Worm (Caenorhabditis elegans): Measurements from ENCODE around the gene rhr-1.

DNA sequence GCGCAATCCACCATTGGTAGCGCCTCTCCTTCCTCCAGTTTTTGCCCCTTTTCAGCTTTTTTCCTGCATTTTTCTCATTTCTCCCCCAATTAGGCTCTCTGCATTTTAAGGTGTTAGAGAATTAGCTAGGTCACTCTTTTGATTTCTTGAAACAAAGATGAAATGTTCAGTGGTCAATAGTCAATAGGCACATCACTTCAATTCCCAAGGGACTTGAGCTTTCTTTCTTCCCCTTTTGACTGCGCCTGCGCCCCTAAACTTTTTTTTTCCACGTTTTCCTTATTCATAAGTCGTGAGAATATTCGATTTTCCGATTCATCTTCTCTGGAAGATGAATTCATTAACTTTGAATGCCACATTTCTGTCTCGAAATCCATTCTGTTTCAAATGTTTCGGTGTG lies 24.0 kb upstream of the rhr-1 start:
- TF ChIP-seq nhr-232 (tag; optimal IDR thresholded peaks at IDR 0.05) (no peak), unc-55 (GFP tag; optimal IDR thresholded peaks at IDR 0.05) (no peak)
